Fruit fly (Drosophila melanogaster) whole organism, embryonic: ENCODE measurements around the gene CG7530.

Experiments
- Abd-B ChIP-seq: fragments of 200-800 bp; sonication (Bioruptor generic); optimal IDR thresholded peaks from 2 replicates; lab custom pipeline; 2018; ENCODE audit warnings: missing biosample characterization, mild to moderate bottlenecking, missing genetic modification characterization, moderate library complexity
- B-H2 ChIP-seq: fragments of 200-800 bp; sonication (Bioruptor generic); optimal IDR thresholded peaks from 2 replicates; lab custom pipeline; 2018; ENCODE audit warnings: missing biosample characterization, mild to moderate bottlenecking, missing genetic modification characterization
- C15 ChIP-seq: fragments of 200-800 bp; sonication (Bioruptor generic); IDR thresholded peaks from 3 replicates; pipeline ENCODE4 v1.3.6; 2022; ENCODE audit warnings: missing biosample characterization, missing genetic modification characterization
- CG10209 ChIP-seq: fragments of 200-800 bp; sonication (Bioruptor generic); optimal IDR thresholded peaks from 3 replicates; lab custom pipeline; 2017; ENCODE audit warnings: missing biosample characterization, mild to moderate bottlenecking, missing genetic modification characterization, missing genetic modification reagents
- CG11456 ChIP-seq: fragments of 200-800 bp; sonication (Bioruptor generic); IDR thresholded peaks from 3 replicates; pipeline ENCODE4 v1.3.6; 2022; ENCODE audit warnings: missing biosample characterization, missing genetic modification characterization
- CG11504 ChIP-seq: fragments of 200-800 bp; sonication (Bioruptor generic); optimal IDR thresholded peaks from 3 replicates; lab custom pipeline; 2019; ENCODE audit warnings: missing biosample characterization, mild to moderate bottlenecking, missing genetic modification characterization, moderate library complexity
- CG11560 ChIP-seq: fragments of 200-800 bp; sonication (Bioruptor generic); IDR thresholded peaks from 3 replicates; pipeline ENCODE4 v1.3.6; 2022; ENCODE audit warnings: missing biosample characterization, missing genetic modification characterization
- CG11695 ChIP-seq: fragments of 200-800 bp; sonication (Bioruptor generic); IDR thresholded peaks from 3 replicates; pipeline ENCODE4 v1.3.6; 2022; ENCODE audit warnings: missing biosample characterization, missing genetic modification characterization
- CG12155 ChIP-seq: fragments of 200-800 bp; sonication (Bioruptor generic); optimal IDR thresholded peaks from 3 replicates; lab custom pipeline; 2016; ENCODE audit warnings: missing biosample characterization, missing genetic modification characterization
- CG15269 ChIP-seq: fragments of 200-800 bp; sonication (Bioruptor generic); optimal IDR thresholded peaks from 2 replicates; lab custom pipeline; 2018; ENCODE audit warnings: missing biosample characterization, mild to moderate bottlenecking, missing genetic modification characterization, moderate library complexity
- CG16863 ChIP-seq: fragments of 200-800 bp; sonication (Bioruptor generic); optimal IDR thresholded peaks from 3 replicates; lab custom pipeline; 2016; ENCODE audit warnings: missing biosample characterization, missing genetic modification characterization
- CG17328 ChIP-seq: fragments of 200-800 bp; sonication (Bioruptor generic); IDR thresholded peaks from 2 replicates; pipeline ENCODE4 v1.3.6; 2022; ENCODE audit warnings: missing biosample characterization, missing genetic modification characterization
- CG17359 ChIP-seq: fragments of 200-800 bp; sonication (Bioruptor generic); optimal IDR thresholded peaks from 3 replicates; lab custom pipeline; 2018; ENCODE audit warnings: missing biosample characterization, mild to moderate bottlenecking, missing genetic modification characterization, moderate library complexity
- CG2875 ChIP-seq: fragments of 200-800 bp; sonication (Bioruptor generic); optimal IDR thresholded peaks from 2 replicates; lab custom pipeline; 2017; ENCODE audit warnings: missing biosample characterization, mild to moderate bottlenecking, missing genetic modification characterization, missing genetic modification reagents
- CG33213 ChIP-seq: fragments of 200-800 bp; sonication (Bioruptor generic); optimal IDR thresholded peaks from 3 replicates; lab custom pipeline; 2016; ENCODE audit warnings: missing biosample characterization, missing genetic modification characterization
- CG34422 ChIP-seq: fragments of 200-800 bp; sonication (Bioruptor generic); IDR thresholded peaks from 3 replicates; pipeline ENCODE4 v1.3.6; 2022; ENCODE audit warnings: missing biosample characterization, missing genetic modification characterization
- CG3726 ChIP-seq: fragments of 200-800 bp; sonication (Bioruptor generic); IDR thresholded peaks from 3 replicates; pipeline ENCODE4, ENCODE4 v1.3.6; 2022; ENCODE audit warnings: missing biosample characterization, missing genetic modification characterization
- CG3838 ChIP-seq: fragments of 200-800 bp; sonication (Bioruptor generic); optimal IDR thresholded peaks from 3 replicates; lab custom pipeline; 2016; ENCODE audit warnings: missing biosample characterization, missing genetic modification characterization
- CG6254 ChIP-seq: fragments of 200-800 bp; sonication (Bioruptor generic); optimal IDR thresholded peaks from 3 replicates; lab custom pipeline; 2017; ENCODE audit warnings: mild to moderate bottlenecking, missing biosample characterization, missing genetic modification reagents, missing genetic modification characterization
- CG9727 ChIP-seq: fragments of 200-800 bp; sonication (Bioruptor generic); optimal IDR thresholded peaks from 3 replicates; lab custom pipeline; 2017; ENCODE audit warnings: missing biosample characterization, mild to moderate bottlenecking, missing genetic modification characterization
- Dbx ChIP-seq: fragments of 200-800 bp; sonication (Bioruptor generic); IDR thresholded peaks from 3 replicates; pipeline ENCODE4 v1.3.6; 2022; ENCODE audit warnings: missing biosample characterization, missing genetic modification characterization
- Dip2 ChIP-seq: fragments of 200-800 bp; sonication (Bioruptor generic); IDR thresholded peaks from 2 replicates; pipeline ENCODE4 v1.3.6; 2022; ENCODE audit warnings: missing biosample characterization, missing genetic modification characterization
- E2f1 ChIP-seq: fragments of 200-800 bp; sonication (Bioruptor generic); IDR thresholded peaks from 2 replicates; pipeline ENCODE4 v1.3.6; 2022; ENCODE audit warnings: missing biosample characterization, missing genetic modification characterization
- HmgD ChIP-seq: fragments of 200-800 bp; sonication (Bioruptor generic); optimal IDR thresholded peaks from 3 replicates; lab custom pipeline; 2016; ENCODE audit warnings: missing biosample characterization, missing genetic modification characterization
- Lhr ChIP-seq: fragments of 200-800 bp; sonication (Bioruptor generic); optimal IDR thresholded peaks from 3 replicates; lab custom pipeline; 2017; ENCODE audit warnings: mild to moderate bottlenecking, missing biosample characterization, missing genetic modification reagents, missing genetic modification characterization
- Med ChIP-seq: fragments of 200-800 bp; sonication (Bioruptor generic); peaks from one replicate; lab custom pipeline; 2016; ENCODE audit warnings: missing biosample characterization, missing genetic modification characterization, mild to moderate bottlenecking, inconsistent platforms, moderate library complexity
- Spps ChIP-seq: fragments of 200-800 bp; sonication (Bioruptor generic); optimal IDR thresholded peaks from 2 replicates; lab custom pipeline; 2018; ENCODE audit warnings: missing biosample characterization, mild to moderate bottlenecking, missing genetic modification characterization
- Sry-β ChIP-seq: fragments of 200-800 bp; sonication (Bioruptor generic); optimal IDR thresholded peaks from 2 replicates; lab custom pipeline; 2018; ENCODE audit warnings: missing biosample characterization, mild to moderate bottlenecking, missing genetic modification characterization, moderate library complexity
- Sry-δ ChIP-seq: fragments of 200-800 bp; sonication (Bioruptor generic); optimal IDR thresholded peaks from 2 replicates; lab custom pipeline; 2016; ENCODE audit warnings: missing biosample characterization, missing genetic modification characterization
- Taf1 ChIP-seq: fragments of 200-800 bp; sonication (Bioruptor generic); IDR thresholded peaks from 2 replicates; pipeline ENCODE4 v1.3.6; 2022; ENCODE audit warnings: missing biosample characterization, missing genetic modification characterization
- bcd ChIP-seq: fragments of 200-800 bp; sonication (Bioruptor generic); optimal IDR thresholded peaks from 2 replicates; lab custom pipeline; 2017; ENCODE audit warnings: missing biosample characterization, mild to moderate bottlenecking, missing genetic modification characterization
- cg ChIP-seq: fragments of 200-800 bp; sonication (Bioruptor generic); optimal IDR thresholded peaks from 3 replicates; lab custom pipeline; 2019; ENCODE audit warnings: missing biosample characterization, mild to moderate bottlenecking, missing genetic modification characterization, moderate library complexity
- dpn ChIP-seq, 2 experiments: fragments of 200-800 bp; sonication (Bioruptor generic); optimal IDR thresholded peaks; 3 replicates each; lab custom pipeline; 2016; ENCODE audit warnings: missing biosample characterization in 2 of 2, missing genetic modification characterization in 2 of 2
- en ChIP-seq: fragments of 200-800 bp; sonication (Bioruptor generic); optimal IDR thresholded peaks from 2 replicates; lab custom pipeline; 2016; ENCODE audit warnings: missing biosample characterization, missing genetic modification characterization
- gcm ChIP-seq: fragments of 200-800 bp; sonication (Bioruptor generic); optimal IDR thresholded peaks from 2 replicates; lab custom pipeline; 2019; ENCODE audit warnings: missing biosample characterization, mild to moderate bottlenecking, missing genetic modification characterization, moderate library complexity
- gem ChIP-seq: fragments of 200-800 bp; sonication (Bioruptor generic); optimal IDR thresholded peaks from 2 replicates; lab custom pipeline; 2019; ENCODE audit warnings: missing biosample characterization, mild to moderate bottlenecking, missing genetic modification characterization, moderate library complexity
- grn ChIP-seq: fragments of 200-800 bp; sonication (Bioruptor generic); optimal IDR thresholded peaks from 3 replicates; lab custom pipeline; 2017; ENCODE audit warnings: missing biosample characterization, missing genetic modification characterization
- inv ChIP-seq: fragments of 200-800 bp; sonication (Bioruptor generic); IDR thresholded peaks from 2 replicates; pipeline ENCODE4 v1.3.6; 2022; ENCODE audit warnings: missing biosample characterization, missing genetic modification characterization; ENCODE audit not compliant: partially characterized antibody
- kay ChIP-seq: fragments of 200-800 bp; sonication (Bioruptor generic); optimal IDR thresholded peaks from 2 replicates; lab custom pipeline; 2016; ENCODE audit warnings: missing biosample characterization, missing genetic modification characterization
- ken ChIP-seq: fragments of 200-800 bp; sonication (Bioruptor generic); IDR thresholded peaks from 3 replicates; pipeline ENCODE4 v1.3.6; 2022; ENCODE audit warnings: missing biosample characterization, missing genetic modification characterization
- lilli ChIP-seq: fragments of 200-800 bp; sonication (Bioruptor generic); optimal IDR thresholded peaks from 3 replicates; lab custom pipeline; 2016; ENCODE audit warnings: missing biosample characterization, missing genetic modification characterization
- nmo ChIP-seq: fragments of 200-800 bp; sonication (Bioruptor generic); optimal IDR thresholded peaks from 2 replicates; lab custom pipeline; 2018; ENCODE audit warnings: missing biosample characterization, mild to moderate bottlenecking, missing genetic modification characterization, moderate library complexity
- onecut ChIP-seq: fragments of 200-800 bp; sonication (Bioruptor generic); IDR thresholded peaks from 2 replicates; pipeline ENCODE4 v1.3.6; 2022; ENCODE audit warnings: missing biosample characterization, missing genetic modification characterization
- rib ChIP-seq: fragments of 200-800 bp; sonication (Bioruptor generic); IDR thresholded peaks from 2 replicates; pipeline ENCODE4 v1.3.6; 2022; ENCODE audit warnings: missing biosample characterization, missing genetic modification characterization
- scrt ChIP-seq: fragments of 200-800 bp; sonication (Bioruptor generic); optimal IDR thresholded peaks from 2 replicates; lab custom pipeline; 2018; ENCODE audit warnings: missing biosample characterization, mild to moderate bottlenecking, missing genetic modification characterization, moderate library complexity
- sens ChIP-seq: fragments of 200-800 bp; sonication (Bioruptor generic); peaks from one replicate; lab custom pipeline; 2016; ENCODE audit warnings: missing biosample characterization, missing genetic modification characterization
- tll ChIP-seq, 2 experiments: fragments of 200-800 bp in 1 of 2; fragments of >200 bp in 1 of 2; sonication (Bioruptor generic) in 1 of 2; optimal IDR thresholded peaks; 2 replicates each; lab custom pipeline; 2017 to 2019; ENCODE audit warnings: missing biosample characterization in 2 of 2, missing genetic modification characterization in 2 of 2, mild to moderate bottlenecking in 1 of 2, moderate library complexity in 1 of 2
- tna ChIP-seq: fragments of 200-800 bp; sonication (Bioruptor generic); IDR thresholded peaks from 2 replicates; pipeline ENCODE4 v1.3.6; 2022; ENCODE audit warnings: missing biosample characterization, missing genetic modification characterization; ENCODE audit not compliant: partially characterized antibody
- tup ChIP-seq: fragments of 200-800 bp; sonication (Bioruptor generic); optimal IDR thresholded peaks from 2 replicates; lab custom pipeline; 2016; ENCODE audit warnings: missing biosample characterization, mild to moderate bottlenecking, missing genetic modification characterization, moderate library complexity
- vnd ChIP-seq: fragments of 200-800 bp; sonication (Bioruptor generic); IDR thresholded peaks from 3 replicates; pipeline ENCODE4 v1.3.6; 2022; ENCODE audit warnings: missing biosample characterization, missing genetic modification characterization; ENCODE audit not compliant: partially characterized antibody

CG7530 gene

DNA sequence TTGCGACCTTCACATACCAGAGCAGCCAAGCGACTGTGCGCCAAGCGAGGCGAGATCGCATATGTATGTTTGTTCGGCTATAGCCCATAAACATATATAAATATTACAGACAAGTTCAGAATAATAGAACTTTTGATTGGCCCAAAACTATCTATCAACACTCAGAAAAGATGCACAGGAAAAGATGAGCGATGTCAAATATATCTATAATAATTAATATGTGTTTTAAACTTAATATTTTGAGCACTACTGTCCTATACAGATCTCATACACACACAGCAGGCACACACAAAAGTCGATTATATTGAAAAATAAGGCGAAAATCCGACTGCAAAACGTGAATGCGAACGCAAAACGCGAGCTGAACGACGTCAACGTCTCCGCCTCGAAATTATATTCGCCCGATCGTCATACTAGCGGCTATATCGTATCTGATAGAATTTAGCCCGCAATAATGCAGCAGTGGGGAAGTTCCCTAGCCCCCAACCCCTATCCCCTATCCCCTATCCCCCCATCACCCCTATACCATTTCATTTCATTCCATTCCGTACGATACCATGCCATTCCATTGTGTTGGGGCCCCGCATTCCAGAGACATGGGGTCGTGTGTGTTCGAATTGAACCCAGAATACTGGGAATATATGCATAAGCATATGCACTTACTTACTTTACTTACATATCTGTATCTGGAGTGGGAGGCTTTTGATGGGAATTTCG lies 19.7 kb downstream of the CG7530 start (continued):
- no peak for TF ChIP-seq Abd-B (GFP tag; lab: Kevin White, UChicago)
- TF ChIP-seq CG9727 (GFP tag; lab: Kevin White, UChicago) = peak; percentile 38
- no peak for TF ChIP-seq B-H2 (GFP tag; lab: Kevin White, UChicago)
- no peak for TF ChIP-seq onecut
- peak; percentile 94 for TF ChIP-seq gcm (GFP tag; lab: Kevin White, UChicago)
- TF ChIP-seq CG34422 = no peak
- no peak for TF ChIP-seq Dbx
- TF ChIP-seq gem (tag; lab: Kevin White, UChicago) = peak; percentile 44
- TF ChIP-seq CG16863 (GFP tag; lab: Kevin White, UChicago) = no peak
- no peak for TF ChIP-seq Taf1
- TF ChIP-seq CG17359 (tag; lab: Kevin White, UChicago) = no peak
- TF ChIP-seq bcd (GFP tag; lab: Kevin White, UChicago) = no peak
- no peak for TF ChIP-seq HmgD (GFP tag; lab: Kevin White, UChicago)
- TF ChIP-seq Sry-δ (GFP tag; lab: Kevin White, UChicago) = no peak
- TF ChIP-seq en (GFP tag; lab: Kevin White, UChicago) = no peak
- TF ChIP-seq C15 = no peak
- peak; percentile 61; the same call in 2 of the 3 replicates for TF ChIP-seq CG11695 (GFP tag; lab: Robert Waterston, UW)
- no peak for TF ChIP-seq tup
- no peak for TF ChIP-seq kay (GFP tag; lab: Kevin White, UChicago)
- no peak for TF ChIP-seq Sry-β (GFP tag; lab: Kevin White, UChicago)
- TF ChIP-seq CG2875 (GFP tag; lab: Kevin White, UChicago) = no peak
- TF ChIP-seq sens (GFP tag; lab: Kevin White, UChicago) = peak; percentile 19
- TF ChIP-seq scrt (GFP tag; lab: Kevin White, UChicago) = peak; percentile 2
- TF ChIP-seq CG3726 = no peak
- TF ChIP-seq Med (GFP tag; lab: Kevin White, UChicago) = peak; percentile 50
- TF ChIP-seq lilli (GFP tag; lab: Kevin White, UChicago) = peak; percentile 19
- no peak for TF ChIP-seq CG17328 (GFP tag; lab: Robert Waterston, UW)
- TF ChIP-seq E2f1 (GFP tag; lab: Robert Waterston, UW) = peak; percentile 52; the same call in 1 of the 2 replicates
- TF ChIP-seq CG33213 (GFP tag; lab: Kevin White, UChicago) = no peak
- no peak for TF ChIP-seq Dip2 (GFP tag; lab: Robert Waterston, UW)
- no peak for TF ChIP-seq nmo (GFP tag; lab: Kevin White, UChicago)
- TF ChIP-seq cg = no peak
- no peak for TF ChIP-seq inv
- TF ChIP-seq vnd = no peak
- peak; percentile 40 for TF ChIP-seq CG15269 (tag; lab: Kevin White, UChicago)
- no peak for TF ChIP-seq tll (GFP tag; optimal IDR thresholded peaks at IDR 0.05; lab: Kevin White, UChicago)
- peak; percentile 4 for TF ChIP-seq CG12155 (GFP tag; lab: Kevin White, UChicago)
- TF ChIP-seq CG10209 (GFP tag; lab: Kevin White, UChicago) = peak; percentile 8
- no peak for TF ChIP-seq grn (GFP tag; lab: Kevin White, UChicago)
- TF ChIP-seq CG6254 (GFP tag; lab: Kevin White, UChicago) = no peak
- TF ChIP-seq CG3838 (GFP tag; lab: Kevin White, UChicago) = no peak
- TF ChIP-seq CG11560 (tag; lab: Robert Waterston, UW) = no peak
- no peak for TF ChIP-seq dpn (GFP tag; optimal IDR thresholded peaks at IDR 0.05; lab: Kevin White, UChicago)
- no peak for TF ChIP-seq rib
- TF ChIP-seq CG11456 = no peak
- TF ChIP-seq ken = no peak
- TF ChIP-seq Spps (tag; lab: Kevin White, UChicago) = no peak
- TF ChIP-seq CG11504 = peak; percentile 27
- TF ChIP-seq tna (GFP tag; lab: Robert Waterston, UW) = no peak
- no peak for TF ChIP-seq Lhr (GFP tag; lab: Kevin White, UChicago)
